Fruit fly (Drosophila melanogaster): ENCODE measurements around the gene Naa15-16.

Gene Naa15-16

DNA sequence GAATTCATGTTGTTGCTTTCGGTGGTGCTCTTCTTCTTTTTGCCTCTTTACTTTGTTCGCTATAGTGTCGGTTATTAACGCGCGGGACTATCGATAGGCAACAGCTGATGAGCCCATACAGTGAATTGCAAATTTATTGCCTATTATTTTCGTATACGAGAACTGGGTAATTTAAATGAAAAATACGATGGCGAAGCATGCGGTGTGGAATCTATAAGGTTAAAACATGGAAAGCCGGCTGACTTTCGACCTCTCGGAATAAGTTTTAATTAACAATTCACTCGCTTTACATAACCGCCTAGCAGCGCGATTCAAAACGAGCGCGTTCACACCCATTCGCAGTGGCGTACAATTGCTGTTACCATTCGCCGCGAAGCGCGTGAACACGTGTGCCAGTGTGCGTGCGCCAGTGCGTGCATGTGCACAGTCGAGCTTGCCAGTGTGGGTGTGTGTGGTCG is at the start of gene Naa15-16, which contains the start of gene mRpS14:
TSS of gene Naa15-16 (plus strand) at position 116 of the 458 bp plus-strand sequence.
TSS of gene mRpS14 (minus strand) at position 370 of the 458 bp plus-strand sequence.
- no peak for TF ChIP-seq CG8478 (optimal IDR thresholded peaks at IDR 0.05)
- no peak for TF ChIP-seq CTCF (optimal IDR thresholded peaks at IDR 0.05)

DNA sequence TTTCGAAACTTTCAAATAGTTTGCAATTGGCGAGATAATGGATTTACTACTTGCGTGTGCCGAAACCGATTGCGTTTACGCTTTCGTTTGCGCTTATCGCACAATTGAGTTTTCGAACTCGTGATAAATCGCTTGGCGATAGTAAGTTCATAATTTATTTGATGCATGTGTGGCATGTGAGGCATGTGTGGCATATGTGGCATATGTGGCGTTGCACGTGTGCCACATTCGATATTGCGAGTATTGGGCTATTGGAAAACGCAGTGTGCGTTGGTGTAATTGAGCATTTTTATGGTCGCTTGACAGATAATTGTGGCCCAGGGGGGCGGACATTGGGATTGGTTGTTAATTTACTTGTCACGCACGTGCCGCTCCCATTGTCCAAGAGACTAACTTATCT is 46.0 kb upstream of the Naa15-16 start:
- TF ChIP-seq CTCF (optimal IDR thresholded peaks at IDR 0.05) (no peak), CG8478 (optimal IDR thresholded peaks at IDR 0.05) (no peak)

DNA sequence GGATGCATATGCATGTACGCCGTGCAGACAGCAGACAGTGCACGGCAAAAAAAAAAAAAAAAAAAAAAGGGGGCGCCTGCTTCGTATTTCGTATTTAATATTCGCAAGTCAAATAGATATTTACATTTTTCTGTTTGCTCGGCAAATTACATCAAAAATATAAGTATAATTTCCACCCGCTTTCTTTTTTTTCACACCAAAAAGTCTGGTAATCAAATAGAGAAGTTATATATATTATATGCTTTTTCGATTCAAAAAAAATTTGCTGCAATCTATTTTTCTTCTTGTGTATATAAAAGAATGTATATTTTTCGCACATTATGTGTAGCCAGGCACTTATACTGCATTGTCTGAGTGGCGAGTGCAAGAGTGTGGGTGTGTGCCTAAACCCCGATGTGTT is 31.5 kb upstream of the Naa15-16 start:
- TF ChIP-seq CG8478 (optimal IDR thresholded peaks at IDR 0.05) (no peak), CTCF (optimal IDR thresholded peaks at IDR 0.05) (no peak)

DNA sequence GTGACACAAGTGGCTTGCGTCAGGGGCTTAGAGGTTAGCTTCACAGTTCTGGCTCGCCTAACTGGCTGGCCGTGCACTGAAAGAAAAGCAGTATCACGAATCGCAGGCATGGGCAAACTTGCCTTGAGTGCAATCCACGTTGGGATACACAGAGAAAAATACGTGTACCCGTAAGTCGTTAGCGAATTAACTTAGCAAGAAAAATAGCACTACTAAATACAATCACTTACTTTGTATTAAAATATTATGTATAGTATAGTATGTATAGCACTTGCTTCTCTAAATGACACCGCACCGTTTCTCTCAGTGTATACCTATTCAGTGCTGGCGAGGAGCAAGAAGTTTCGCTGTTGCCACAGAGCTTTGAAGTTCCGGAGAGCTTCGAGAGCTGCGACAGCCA is 26.6 kb upstream of the Naa15-16 start:
- TF ChIP-seq CG8478 (optimal IDR thresholded peaks at IDR 0.05) (no peak), CTCF (optimal IDR thresholded peaks at IDR 0.05) (no peak)

DNA sequence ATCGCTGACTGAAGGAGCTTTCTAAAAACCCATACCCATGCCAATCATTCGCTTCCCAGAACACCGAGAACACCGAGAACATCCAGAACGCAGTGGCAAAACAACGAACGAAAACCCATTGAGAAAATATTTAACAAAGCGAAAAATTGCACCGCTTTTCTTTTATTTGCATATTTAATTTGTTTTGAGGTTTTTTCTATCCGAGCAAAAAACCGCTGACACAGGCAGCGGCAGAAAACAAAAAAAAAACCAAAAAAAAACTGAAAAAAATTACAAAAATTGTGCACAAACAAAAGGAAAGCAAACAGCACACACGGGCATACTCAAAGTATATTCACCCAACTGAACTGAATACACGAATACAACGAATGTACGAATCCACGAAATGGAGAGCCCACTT is 18.2 kb upstream of the Naa15-16 start:
- TF ChIP-seq CTCF (optimal IDR thresholded peaks at IDR 0.05) (no peak), CG8478 (optimal IDR thresholded peaks at IDR 0.05) (no peak)

DNA sequence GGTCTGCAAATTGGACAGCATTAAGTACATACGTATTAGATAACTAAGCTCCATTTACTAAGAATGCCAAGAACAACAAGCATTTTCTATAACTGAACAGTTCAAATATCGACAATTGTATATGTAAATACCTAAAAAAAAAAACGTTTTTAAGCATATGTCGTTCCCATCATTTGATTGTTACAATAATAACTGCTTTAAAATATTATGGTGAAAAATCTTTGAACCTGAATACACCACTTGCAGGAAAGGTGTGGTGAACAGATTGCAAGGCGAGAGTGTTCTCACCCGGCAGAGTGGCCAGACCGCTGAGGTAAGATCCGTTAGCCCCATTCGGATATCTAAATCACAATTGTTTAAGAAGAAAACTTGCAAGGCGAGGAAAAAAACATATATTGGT is 5.0 kb upstream of the Naa15-16 start, which contains the start of gene narya:
TSS of gene narya (plus strand) at position 301 of the 400 bp plus-strand sequence.
- TF ChIP-seq CG8478 (optimal IDR thresholded peaks at IDR 0.05): no peak
- no peak for TF ChIP-seq CTCF (optimal IDR thresholded peaks at IDR 0.05)

DNA sequence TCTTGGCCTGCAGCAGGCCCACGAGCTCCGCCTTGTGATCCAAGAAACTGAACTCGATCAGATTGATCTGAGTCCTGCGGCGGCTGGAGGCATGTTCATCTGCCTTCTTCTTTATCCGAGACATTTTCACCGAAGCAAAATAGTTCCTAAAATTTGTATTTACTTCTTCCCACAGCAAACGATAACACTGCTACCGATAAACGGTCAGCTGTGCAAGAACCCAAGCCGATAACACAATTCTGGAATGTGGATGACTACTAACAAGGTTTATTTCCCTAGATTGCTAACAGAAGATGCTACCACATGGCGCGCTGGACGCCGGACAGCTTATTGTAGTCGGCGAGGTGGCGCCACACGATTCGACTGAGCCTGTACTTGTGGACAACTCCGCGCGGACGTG is 650 bp upstream of the Naa15-16 start, which contains the start of gene CG32533:
TSS of gene CG32533 (minus strand) at position 278 of the 400 bp plus-strand sequence.
- TF ChIP-seq CG8478 (optimal IDR thresholded peaks at IDR 0.05) (no peak), CTCF (optimal IDR thresholded peaks at IDR 0.05) (no peak)

DNA sequence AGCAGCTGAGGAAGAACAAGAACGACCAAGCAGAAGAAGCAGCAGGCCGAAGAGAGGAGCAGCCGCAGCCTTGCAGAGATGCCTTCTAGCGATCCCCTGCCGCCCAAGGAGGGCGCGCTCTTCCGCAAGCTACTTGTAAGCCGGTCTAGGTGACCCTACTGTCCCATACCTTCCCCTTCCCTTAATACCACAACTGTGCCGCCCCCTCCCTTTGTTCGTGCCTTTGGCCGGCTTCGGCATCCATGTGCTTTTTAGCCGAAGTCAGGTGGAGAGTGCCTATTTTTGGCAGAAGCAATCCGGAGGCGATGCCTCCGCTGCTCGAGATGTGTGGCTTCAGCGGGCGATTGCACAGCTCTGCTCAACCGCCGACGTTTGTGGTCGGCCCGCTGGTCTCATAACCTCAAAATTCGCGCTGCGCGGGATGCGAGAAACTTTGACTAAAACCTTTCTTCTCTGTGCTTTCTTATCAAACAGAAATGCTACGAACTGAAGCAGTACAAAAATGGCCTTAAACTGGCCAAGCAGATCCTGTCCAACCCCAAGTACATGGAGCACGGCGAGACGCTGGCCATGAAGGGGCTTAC is 852 bp downstream of the Naa15-16 start:
- TF ChIP-seq CG8478 (optimal IDR thresholded peaks at IDR 0.05) (no peak), CTCF (optimal IDR thresholded peaks at IDR 0.05) (no peak)

DNA sequence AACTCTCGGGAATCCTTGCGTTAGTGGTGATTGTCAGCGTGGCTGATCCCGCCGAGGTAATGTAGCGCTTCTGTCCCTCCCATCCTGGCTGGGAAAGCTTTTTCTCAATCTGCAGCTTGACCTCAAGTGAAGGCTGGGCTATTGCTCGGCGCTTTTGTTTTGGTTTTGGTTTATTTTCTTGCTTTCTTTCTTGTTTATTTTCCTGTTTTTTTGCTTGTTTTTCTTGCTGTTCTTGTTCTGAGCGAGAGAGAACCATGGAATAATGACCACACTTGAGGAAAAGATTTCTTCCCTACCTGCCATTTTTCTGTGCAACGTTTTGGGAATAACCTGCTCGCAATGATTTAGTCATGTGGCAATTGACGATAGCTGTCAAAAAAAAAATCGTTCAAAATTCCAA is 5.3 kb downstream of the Naa15-16 start:
- TF ChIP-seq CG8478 (optimal IDR thresholded peaks at IDR 0.05) (no peak), CTCF (optimal IDR thresholded peaks at IDR 0.05) (no peak)

DNA sequence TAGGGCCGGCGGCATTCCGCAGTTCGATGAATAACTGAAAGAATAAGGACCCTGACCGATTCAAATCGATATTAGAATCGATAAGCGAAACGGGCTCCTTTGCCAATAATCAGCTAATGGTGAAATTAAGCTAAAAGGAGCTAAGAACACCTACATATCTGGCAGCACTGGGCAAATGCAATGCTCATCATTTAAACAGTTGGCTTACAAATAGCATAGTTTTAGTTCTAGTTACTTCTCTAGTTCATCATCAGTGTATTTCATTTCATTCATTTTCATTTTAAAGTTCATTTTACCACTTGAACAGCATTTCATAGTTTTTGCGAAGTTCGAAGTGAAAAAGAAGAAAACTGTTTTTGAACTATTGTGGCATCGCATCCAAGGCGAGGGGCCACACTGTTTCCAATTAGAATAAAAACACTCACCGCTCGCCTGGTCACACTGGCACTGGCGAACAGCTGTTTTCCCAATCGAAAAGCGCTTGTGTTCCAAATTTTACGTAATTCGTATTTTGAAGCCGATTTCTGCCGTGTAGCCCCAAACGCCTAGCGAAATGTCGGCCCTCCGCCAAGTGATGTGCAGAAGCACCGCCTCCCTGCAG is 12.3 kb downstream of the Naa15-16 start, which contains the start of the genes pcm and ND-18:
TSS of gene pcm (minus strand) at position 28 of the 601 bp plus-strand sequence.
TSS of gene ND-18 (plus strand) at position 438 of the 601 bp plus-strand sequence.
- TF ChIP-seq CTCF (optimal IDR thresholded peaks at IDR 0.05) (no peak), CG8478 (optimal IDR thresholded peaks at IDR 0.05) (no peak)

DNA sequence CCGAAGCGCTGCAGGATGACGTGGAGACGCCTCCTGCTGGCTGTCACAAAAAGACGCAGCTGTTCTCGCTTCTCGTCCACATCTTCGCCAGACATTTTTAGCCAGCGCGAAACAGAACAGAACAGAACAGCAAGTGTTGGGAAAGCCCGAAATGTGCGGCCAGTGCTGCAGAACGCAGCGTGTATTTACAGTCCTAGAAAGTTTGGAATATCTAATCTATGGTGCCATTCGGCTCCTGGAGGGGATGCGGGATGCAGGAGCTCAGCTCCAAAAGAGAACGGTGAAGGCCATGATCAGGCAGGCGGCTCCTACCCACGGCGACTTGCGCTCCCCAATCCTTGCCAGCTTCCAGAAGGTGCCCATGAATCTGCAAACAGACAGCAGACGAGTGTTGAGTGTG is 14.5 kb downstream of the Naa15-16 start, which contains the start of gene CG12204:
TSS of gene CG12204 (minus strand) at position 117 of the 400 bp plus-strand sequence.
- TF ChIP-seq CG8478 (optimal IDR thresholded peaks at IDR 0.05) (no peak), CTCF (optimal IDR thresholded peaks at IDR 0.05) (no peak)

DNA sequence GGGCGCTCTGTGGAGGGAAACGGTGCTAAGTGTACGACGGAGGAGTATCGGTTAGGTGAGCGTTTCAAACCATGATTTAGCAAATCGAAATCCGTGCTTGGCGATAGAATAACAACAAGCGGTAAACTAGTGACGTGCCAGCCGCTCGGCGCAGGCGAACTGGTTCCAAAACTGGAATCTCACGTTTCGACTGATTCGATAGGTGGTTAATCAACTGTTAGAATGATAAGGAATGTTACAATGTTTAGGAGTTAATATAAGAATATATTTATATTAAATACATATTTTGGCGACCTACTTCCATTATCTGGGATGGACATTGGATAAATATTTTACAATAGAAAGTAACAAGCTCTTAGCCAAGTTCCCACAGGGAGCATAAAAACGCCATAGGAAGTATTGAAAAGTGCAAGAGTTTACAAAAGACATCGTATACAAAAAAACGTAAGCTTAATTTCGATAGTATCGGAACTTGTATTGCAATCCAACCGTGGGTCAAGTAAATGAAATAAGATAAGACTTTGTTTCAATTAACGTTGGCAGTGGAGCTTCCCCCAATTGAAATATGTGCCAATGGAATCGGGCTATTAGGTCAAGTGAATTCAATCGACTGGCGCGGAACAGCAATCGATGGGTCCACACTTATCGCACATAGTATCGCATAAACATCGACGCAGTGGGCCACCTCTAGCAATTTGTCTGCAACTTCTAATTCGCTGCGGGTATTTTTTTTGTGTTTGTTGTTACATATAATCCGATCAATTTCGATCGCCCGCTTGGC is 15.2 kb downstream of the Naa15-16 start, which contains the start of the genes ksh, CG14200 and Pfrx:
TSS of gene ksh (minus strand) at position 163 of the 781 bp plus-strand sequence.
TSS of gene CG14200 (plus strand) at position 676 of the 781 bp plus-strand sequence.
TSS of gene Pfrx (plus strand) at position 676 of the 781 bp plus-strand sequence.
- TF ChIP-seq CTCF (optimal IDR thresholded peaks at IDR 0.05) (peak in 1 of 2 experiments; percentile 12), CG8478 (optimal IDR thresholded peaks at IDR 0.05) (no peak)

DNA sequence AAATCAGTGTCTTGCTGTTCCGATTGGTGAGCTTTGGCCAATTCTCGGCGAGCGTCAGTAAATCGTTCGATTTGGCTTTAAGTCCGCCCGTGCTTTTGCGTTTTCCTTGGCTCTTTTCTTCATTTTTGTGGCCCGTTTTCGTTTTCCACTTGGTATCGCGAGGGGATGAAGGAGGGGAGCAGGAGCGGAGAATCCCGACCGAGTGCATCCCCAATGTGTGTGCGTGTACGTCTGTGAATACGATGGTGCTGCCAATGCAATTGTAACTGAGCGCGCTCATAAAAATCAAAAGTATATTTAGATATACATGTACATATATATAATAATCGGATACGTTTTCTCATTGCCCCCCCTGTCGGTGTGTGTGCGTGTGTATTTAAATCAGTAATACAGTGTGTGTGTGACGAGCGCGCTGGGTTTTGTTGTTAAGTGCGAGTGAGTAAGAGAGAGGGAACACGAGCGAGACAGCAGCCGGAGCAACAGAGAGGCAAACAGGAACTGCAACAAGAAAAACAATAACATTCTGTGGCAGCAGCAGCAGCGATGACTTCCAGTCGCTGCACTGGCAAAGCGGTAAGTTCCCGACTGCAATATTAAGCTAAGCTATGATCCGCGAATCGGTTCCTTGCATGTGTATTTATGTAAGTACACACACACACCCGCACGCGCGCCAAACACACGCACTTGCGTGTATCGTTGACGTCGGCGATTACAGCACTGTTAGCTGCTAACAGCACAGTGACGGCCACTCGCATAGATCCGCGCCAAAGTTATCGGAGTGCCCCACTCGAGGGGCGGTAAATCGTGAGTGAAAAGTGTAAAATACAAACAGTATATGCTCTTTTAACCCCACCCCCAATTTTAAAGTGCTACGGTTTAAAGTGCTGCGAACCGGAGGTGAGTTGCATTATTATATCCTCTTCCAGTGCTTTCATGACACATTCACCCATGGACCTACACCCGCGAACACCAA is 16.1 kb downstream of the Naa15-16 start:
- TF ChIP-seq CG8478 (optimal IDR thresholded peaks at IDR 0.05) (no peak), CTCF (optimal IDR thresholded peaks at IDR 0.05) (no peak)

DNA sequence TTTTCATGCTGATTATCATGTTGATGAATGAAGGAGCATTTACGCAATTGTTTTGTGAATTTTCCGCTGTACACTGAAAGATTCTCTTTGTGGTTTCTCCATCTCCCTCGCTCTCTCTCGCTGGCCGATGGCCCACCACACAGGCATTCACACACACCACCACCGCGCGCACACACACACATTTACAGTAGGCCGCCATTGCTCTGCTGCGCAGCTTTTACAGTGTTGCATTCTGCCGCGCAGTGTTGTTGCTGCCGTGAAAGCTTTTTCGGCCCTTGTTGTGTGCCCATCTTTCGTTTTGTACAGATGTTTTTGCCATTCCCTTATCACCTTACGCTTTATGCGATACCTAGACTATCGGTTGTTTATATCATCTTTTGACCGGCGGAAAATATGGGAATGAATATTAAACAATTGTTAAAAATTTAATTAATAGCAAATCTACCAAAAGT is 17.1 kb downstream of the Naa15-16 start:
- TF ChIP-seq CG8478 (optimal IDR thresholded peaks at IDR 0.05): no peak
- TF ChIP-seq CTCF (optimal IDR thresholded peaks at IDR 0.05): no peak

Data from S2 (cell line).